Worm (Caenorhabditis elegans) whole organism, late embryonic: Measurements from ENCODE around the gene srbc-60.

ENCODE experiments used
- C08G9.2 ChIP-seq: sonication (generic microtip); optimal IDR thresholded peaks from 2 replicates; lab custom pipeline; 2016; ENCODE audit warnings: mild to moderate bottlenecking, missing genetic modification characterization, moderate library complexity, missing compliant biosample characterization
- C38D4.7 ChIP-seq: fragments of 200-800 bp; sonication (Bioruptor generic); optimal IDR thresholded peaks from 2 replicates; lab custom pipeline; 2018; ENCODE audit warnings: mild to moderate bottlenecking, missing genetic modification characterization, moderate library complexity, missing compliant biosample characterization
- K09A11.1 ChIP-seq: sonication (generic microtip); optimal IDR thresholded peaks from 2 replicates; lab custom pipeline; 2017; ENCODE audit warnings: antibody characterized with exemption, mild to moderate bottlenecking, missing genetic modification characterization, missing compliant biosample characterization; ENCODE audit not compliant: insufficient read depth
- T23F11.4 ChIP-seq: fragments of 200-800 bp; sonication (Bioruptor generic); optimal IDR thresholded peaks from 2 replicates; lab custom pipeline; 2018; ENCODE audit warnings: mild to moderate bottlenecking, missing genetic modification characterization, missing compliant biosample characterization
- Y22D7AL.16 ChIP-seq: sonication (generic microtip); optimal IDR thresholded peaks from 2 replicates; lab custom pipeline; 2016; ENCODE audit warnings: missing genetic modification characterization, missing compliant biosample characterization
- ahr-1 ChIP-seq: sonication (generic microtip); optimal IDR thresholded peaks from 2 replicates; lab custom pipeline; 2016; ENCODE audit warnings: missing genetic modification characterization, missing compliant biosample characterization
- ceh-14 ChIP-seq: sonication (generic microtip); optimal IDR thresholded peaks from 2 replicates; lab custom pipeline; 2016; ENCODE audit warnings: missing genotype, missing genetic modification characterization, missing compliant biosample characterization
- ceh-18 ChIP-seq: sonication (generic microtip); optimal IDR thresholded peaks from 2 replicates; lab custom pipeline; 2016; ENCODE audit warnings: missing genetic modification characterization, missing compliant biosample characterization
- ceh-22 ChIP-seq: sonication (generic microtip); optimal IDR thresholded peaks from 2 replicates; lab custom pipeline; 2017; ENCODE audit warnings: missing biosample characterization, missing genetic modification characterization
- ceh-24 ChIP-seq: sonication (generic microtip); optimal IDR thresholded peaks from 2 replicates; lab custom pipeline; 2016; ENCODE audit warnings: mild to moderate bottlenecking, missing genetic modification characterization, missing compliant biosample characterization
- ceh-30 ChIP-seq: fragments of 150-350 bp; optimal IDR thresholded peaks from 2 replicates; lab custom pipeline; 2014; ENCODE audit warnings: missing biosample characterization, missing genetic modification characterization
- ceh-31 ChIP-seq: sonication (generic microtip); optimal IDR thresholded peaks from 2 replicates; lab custom pipeline; 2016; ENCODE audit warnings: missing genetic modification characterization, missing compliant biosample characterization
- ceh-34 ChIP-seq: sonication (generic microtip); optimal IDR thresholded peaks from 2 replicates; lab custom pipeline; 2016; ENCODE audit warnings: mild to moderate bottlenecking, missing genetic modification characterization, missing compliant biosample characterization
- ceh-45 ChIP-seq: fragments of 200-800 bp; sonication (Bioruptor generic); IDR thresholded peaks from 2 replicates; pipeline ENCODE4 v1.3.6; 2022; ENCODE audit warnings: missing genetic modification reagents, missing genetic modification characterization, missing compliant biosample characterization
- ceh-48 ChIP-seq: sonication (generic microtip); optimal IDR thresholded peaks from 2 replicates; lab custom pipeline; 2016; ENCODE audit warnings: missing genetic modification characterization, inconsistent platforms, missing compliant biosample characterization
- ceh-6 ChIP-seq: fragments of 200-800 bp; sonication (Bioruptor generic); optimal IDR thresholded peaks from 2 replicates; lab custom pipeline; 2018; ENCODE audit warnings: mild to moderate bottlenecking, missing genetic modification characterization, missing compliant biosample characterization
- ceh-9 ChIP-seq: sonication (generic microtip); optimal IDR thresholded peaks from 2 replicates; lab custom pipeline; 2016; ENCODE audit warnings: mild to moderate bottlenecking, missing genetic modification characterization, inconsistent platforms, missing compliant biosample characterization
- che-1 ChIP-seq: sonication (generic microtip); optimal IDR thresholded peaks from 2 replicates; lab custom pipeline; 2016; ENCODE audit warnings: mild to moderate bottlenecking, missing genetic modification characterization, missing compliant biosample characterization
- dmd-4 ChIP-seq: sonication (generic microtip); optimal IDR thresholded peaks from 2 replicates; lab custom pipeline; 2016; ENCODE audit warnings: borderline replicate concordance, missing genetic modification characterization, missing compliant biosample characterization
- dve-1 ChIP-seq: sonication (generic microtip); optimal IDR thresholded peaks from 2 replicates; lab custom pipeline; 2017; ENCODE audit warnings: antibody characterized with exemption, mild to moderate bottlenecking, missing genetic modification characterization, missing compliant biosample characterization
- elt-2 ChIP-seq: sonication (generic microtip); optimal IDR thresholded peaks from 2 replicates; lab custom pipeline; 2016; ENCODE audit warnings: missing genetic modification reagents, missing genetic modification characterization, missing compliant biosample characterization
- elt-4 ChIP-seq: sonication (generic microtip); optimal IDR thresholded peaks from 2 replicates; lab custom pipeline; 2016; ENCODE audit warnings: missing genetic modification characterization, missing compliant biosample characterization
- gmeb-2 ChIP-seq: sonication (generic microtip); optimal IDR thresholded peaks from 2 replicates; lab custom pipeline; 2016; ENCODE audit warnings: missing genetic modification characterization, inconsistent platforms, missing compliant biosample characterization
- hlh-13 ChIP-seq: fragments of 200-800 bp; sonication (Bioruptor generic); optimal IDR thresholded peaks from 2 replicates; lab custom pipeline; 2018; ENCODE audit warnings: mild to moderate bottlenecking, missing genetic modification characterization, missing compliant biosample characterization
- hlh-6 ChIP-seq: sonication (generic microtip); optimal IDR thresholded peaks from 2 replicates; lab custom pipeline; 2016; ENCODE audit warnings: missing genotype, missing genetic modification characterization, missing compliant biosample characterization
- madf-2 ChIP-seq: sonication (generic microtip); optimal IDR thresholded peaks from 2 replicates; lab custom pipeline; 2017; ENCODE audit warnings: missing genetic modification characterization, missing compliant biosample characterization
- mec-3 ChIP-seq: sonication (generic microtip); optimal IDR thresholded peaks from 2 replicates; lab custom pipeline; 2016; ENCODE audit warnings: borderline replicate concordance, missing genetic modification characterization, missing compliant biosample characterization
- nhr-232 ChIP-seq: sonication (generic microtip); optimal IDR thresholded peaks from 2 replicates; lab custom pipeline; 2016; ENCODE audit warnings: missing genetic modification characterization, missing compliant biosample characterization
- odd-2 ChIP-seq: sonication (generic microtip); optimal IDR thresholded peaks from 2 replicates; lab custom pipeline; 2017; ENCODE audit warnings: antibody characterized with exemption, mild to moderate bottlenecking, missing genetic modification characterization, missing compliant biosample characterization
- pax-1 ChIP-seq: fragments of 150-350 bp; optimal IDR thresholded peaks from 2 replicates; lab custom pipeline; 2014; ENCODE audit warnings: missing biosample characterization, missing genetic modification characterization
- pros-1 ChIP-seq: fragments of 150-350 bp; optimal IDR thresholded peaks from 2 replicates; lab custom pipeline; 2014; ENCODE audit warnings: missing biosample characterization, missing genetic modification reagents, missing genetic modification characterization
- ref-2 ChIP-seq: sonication (generic microtip); optimal IDR thresholded peaks from 2 replicates; lab custom pipeline; 2016; ENCODE audit warnings: missing genetic modification characterization, missing compliant biosample characterization
- rnt-1 ChIP-seq: sonication (generic microtip); optimal IDR thresholded peaks from 2 replicates; lab custom pipeline; 2016; ENCODE audit warnings: missing genetic modification characterization, missing compliant biosample characterization
- sdc-2 ChIP-seq: sonication (generic microtip); optimal IDR thresholded peaks from 2 replicates; lab custom pipeline; 2016; ENCODE audit warnings: missing genotype, missing genetic modification characterization, missing compliant biosample characterization
- sox-2 ChIP-seq: fragments of 200-800 bp; sonication (Bioruptor generic); IDR thresholded peaks from 2 replicates; pipeline ENCODE4 v1.3.6; 2022; ENCODE audit warnings: missing genetic modification reagents, missing genetic modification characterization, missing compliant biosample characterization
- sox-4 ChIP-seq: sonication (generic microtip); optimal IDR thresholded peaks from 2 replicates; lab custom pipeline; 2017; ENCODE audit warnings: mild to moderate bottlenecking, missing genetic modification characterization, inconsistent platforms, missing compliant biosample characterization
- unc-3 ChIP-seq, 2 experiments: fragments of 200-800 bp in 1 of 2; sonication (Bioruptor generic) in 1 of 2; sonication (generic microtip) in 1 of 2; conservative IDR thresholded peaks in 1 of 2; optimal IDR thresholded peaks in 1 of 2; 2 replicates each; pipeline versions ENCODE4 v1.3.6 to Lab custom; 2016 to 2022; ENCODE audit warnings: missing compliant biosample characterization in 2 of 2, missing genetic modification characterization in 2 of 2, missing genetic modification reagents in 1 of 2
- unc-55 ChIP-seq: sonication (generic microtip); optimal IDR thresholded peaks from 2 replicates; lab custom pipeline; 2017; ENCODE audit warnings: missing biosample characterization, missing genetic modification reagents, missing genetic modification characterization

srbc-60 gene

ce11 chrV:748044-748443 is 32.1 kb upstream of the srbc-60 start, which contains the start of gene sri-4:
sri-4 (plus strand) TSS chrV:748344.
- no peak for TF ChIP-seq madf-2 (tag; lab: Kevin White, UChicago)
- TF ChIP-seq C38D4.7 (GFP tag; lab: Kevin White, UChicago): no peak
- TF ChIP-seq gmeb-2 (tag; lab: Kevin White, UChicago): no peak
- no peak for TF ChIP-seq hlh-13 (GFP tag; lab: Kevin White, UChicago)

- no peak for TF ChIP-seq ceh-34 (tag; lab: Kevin White, UChicago)
- no peak for TF ChIP-seq ceh-22 (tag; lab: Kevin White, UChicago)
- TF ChIP-seq pros-1 (tag; lab: Kevin White, UChicago): no peak
- no peak for TF ChIP-seq rnt-1
- TF ChIP-seq elt-2 (tag; lab: Kevin White, UChicago): no peak
- no peak for TF ChIP-seq T23F11.4 (GFP tag; lab: Kevin White, UChicago)
- TF ChIP-seq, all 69 proteins: peak for 0
Measured at ce11 chrV:752679-753333, 27.3 kb upstream of the srbc-60 start, which contains the start of the genes str-262 and srp-1. str-262 (minus strand) TSS chrV:752779. srp-1 (plus strand) TSS chrV:753283.

ce11 chrV:756169-756568 is 23.9 kb upstream of the srbc-60 start, which contains the start of gene str-20:
str-20 (plus strand) TSS chrV:756469.
- TF ChIP-seq hlh-6 (tag; lab: Kevin White, UChicago) (no peak), dmd-4 (tag; lab: Kevin White, UChicago) (no peak), C08G9.2 (tag; lab: Kevin White, UChicago) (no peak), ceh-18 (tag; lab: Kevin White, UChicago) (no peak), ceh-31 (tag; lab: Kevin White, UChicago) (no peak), ceh-6 (no peak), elt-4 (tag; lab: Kevin White, UChicago) (no peak), ref-2 (tag; lab: Kevin White, UChicago) (no peak), ahr-1 (tag; lab: Kevin White, UChicago) (no peak), sox-2 (no peak), sox-4 (tag; lab: Kevin White, UChicago) (no peak), C38D4.7 (GFP tag; lab: Kevin White, UChicago) (no peak), Y22D7AL.16 (tag; lab: Kevin White, UChicago) (no peak), pax-1 (no peak), ceh-48 (tag; lab: Kevin White, UChicago) (no peak), ceh-24 (tag; lab: Kevin White, UChicago) (no peak), unc-3 (GFP tag; conservative IDR thresholded peaks at IDR 0.05; lab: Robert Waterston, UW) (no peak), unc-3 (tag; optimal IDR thresholded peaks at IDR 0.05; lab: Kevin White, UChicago) (no peak)
- TF ChIP-seq, all 69 proteins: peak for 0

- TF ChIP-seq K09A11.1 (no peak), ceh-24 (tag; lab: Kevin White, UChicago) (no peak), unc-55 (no peak), ref-2 (tag; lab: Kevin White, UChicago) (no peak), ceh-30 (tag; lab: Kevin White, UChicago) (no peak), dve-1 (tag; lab: Kevin White, UChicago) (no peak), ceh-45 (GFP tag; lab: Robert Waterston, UW) (no peak), pros-1 (tag; lab: Kevin White, UChicago) (no peak), sdc-2 (no peak), odd-2 (no peak), ceh-14 (tag; lab: Kevin White, UChicago) (no peak), ceh-9 (tag; lab: Kevin White, UChicago) (no peak), T23F11.4 (GFP tag; lab: Kevin White, UChicago) (no peak), mec-3 (tag; lab: Kevin White, UChicago) (no peak), che-1 (tag; lab: Kevin White, UChicago) (no peak), nhr-232 (tag; lab: Kevin White, UChicago) (no peak), madf-2 (tag; lab: Kevin White, UChicago) (no peak), ceh-6 (no peak)
Measured at ce11 chrV:761235-761634, 18.9 kb upstream of the srbc-60 start, which contains the start of gene C05E4.15. C05E4.15 (minus strand) TSS chrV:761335.
